Worm (Caenorhabditis elegans): Measurements from ENCODE around the gene psf-1.

The psf-1 gene

DNA sequence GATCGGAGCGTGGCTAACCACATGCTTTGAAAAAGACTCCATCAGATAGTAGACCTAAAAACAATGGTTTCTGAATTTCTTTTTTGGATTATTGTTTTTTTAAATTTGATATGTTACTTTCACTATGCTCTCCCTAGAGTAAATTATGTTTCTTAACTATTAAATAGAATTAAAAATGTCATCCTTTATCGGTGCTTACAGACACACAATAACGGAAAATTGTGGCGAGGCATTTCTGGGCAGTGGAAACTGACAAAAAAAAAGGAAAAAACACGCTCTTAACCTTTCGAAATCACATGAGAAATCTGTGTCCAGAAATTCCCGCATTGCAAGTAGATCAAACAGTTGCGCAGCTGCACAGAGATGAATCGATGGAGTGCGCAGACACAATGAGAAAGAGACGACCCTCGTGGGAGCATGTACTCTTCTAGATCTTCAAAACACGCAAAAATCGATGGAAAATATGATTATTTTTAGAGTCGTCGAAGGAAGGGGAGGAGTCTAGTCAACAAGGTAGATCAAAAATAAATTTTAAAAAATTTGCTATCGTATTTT lies 11.7 kb downstream of the psf-1 start, which contains the start of gene ZK892.6:
ZK892.6 (minus strand) TSS at position 51 of the 555 bp plus-strand sequence.
- TF ChIP-seq nhr-25 (tag; optimal IDR thresholded peaks at IDR 0.05; ENCODE audit: borderline replicate concordance, insufficient read depth) (no peak), F37D6.2 (tag; optimal IDR thresholded peaks at IDR 0.05) (no peak), nhr-102 (tag; optimal IDR thresholded peaks at IDR 0.05) (no peak), spr-1 (tag; optimal IDR thresholded peaks at IDR 0.05) (no peak), Y5F2A.4 (GFP tag; optimal IDR thresholded peaks at IDR 0.05) (no peak), hmg-1.1 (GFP tag; IDR thresholded peaks at IDR 0.05) (no peak), nhr-111 (GFP tag; optimal IDR thresholded peaks at IDR 0.05) (no peak), daf-12 (tag; optimal IDR thresholded peaks at IDR 0.05) (no peak), dpl-1 (GFP tag; optimal IDR thresholded peaks at IDR 0.05) (no peak), Y75B8A.6 (GFP tag; IDR thresholded peaks at IDR 0.05) (no peak), lsy-2 (tag; optimal IDR thresholded peaks at IDR 0.05) (no peak)

DNA sequence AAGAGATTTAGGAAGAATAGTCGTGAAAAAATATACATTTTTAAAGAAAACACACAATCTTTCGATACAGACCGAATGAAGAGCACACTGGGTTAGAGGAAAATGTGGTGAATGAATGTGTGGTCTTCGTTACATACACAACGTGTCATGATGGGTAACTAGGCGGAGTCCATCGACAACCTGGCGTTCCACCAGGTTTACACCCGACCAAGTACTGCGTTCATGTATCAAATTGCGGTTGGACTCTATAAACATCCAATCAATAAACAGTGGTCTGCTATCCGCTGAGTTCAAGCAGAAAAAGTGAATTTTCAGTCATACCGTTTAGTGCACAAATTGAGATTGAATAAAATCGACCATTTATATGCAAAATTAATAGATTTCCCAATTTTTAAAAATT lies 13.3 kb downstream of the psf-1 start, which contains the start of gene sdz-38:
sdz-38 (minus strand) TSS at position 101 of the 400 bp plus-strand sequence.
- no peak for TF ChIP-seq ceh-20 (GFP tag; IDR thresholded peaks at IDR 0.05)
- TF ChIP-seq ceh-32 (tag; optimal IDR thresholded peaks at IDR 0.05; ENCODE audit: poor library complexity), result no peak

DNA sequence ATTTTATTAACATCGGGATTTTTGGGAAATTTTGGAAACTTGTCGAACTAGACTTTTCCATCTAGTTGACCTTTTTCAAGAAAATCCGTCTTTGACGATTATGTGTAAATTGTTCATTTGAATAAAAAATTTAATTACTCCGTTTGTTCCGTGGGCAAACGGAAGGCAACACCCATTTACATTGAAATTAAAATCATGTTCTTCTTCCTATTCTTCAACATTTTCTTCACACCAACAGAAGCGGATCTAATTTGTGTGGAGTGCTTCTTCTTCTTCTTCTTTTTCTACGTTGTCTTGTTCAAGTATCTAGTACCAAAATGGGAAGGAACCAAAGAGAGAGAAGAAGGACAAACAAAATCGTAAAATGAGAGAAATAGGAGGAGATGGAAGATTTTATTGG lies 14.0 kb downstream of the psf-1 start:
- TF ChIP-seq dve-1 (tag; optimal IDR thresholded peaks at IDR 0.05; ENCODE audit: insufficient read depth) (no peak), lin-29 (GFP tag; IDR thresholded peaks at IDR 0.05) (no peak), zfp-2 (tag; optimal IDR thresholded peaks at IDR 0.05) (no peak), nhr-11 (tag; optimal IDR thresholded peaks at IDR 0.05) (no peak), egl-27 (tag; optimal IDR thresholded peaks at IDR 0.05) (no peak), dmd-6 (GFP tag; IDR thresholded peaks at IDR 0.05) (no peak), mxl-2 (GFP tag; conservative IDR thresholded peaks at IDR 0.05) (no peak), madf-9 (GFP tag; conservative IDR thresholded peaks at IDR 0.05) (no peak), mdl-1 (tag; optimal IDR thresholded peaks at IDR 0.05) (no peak), ZK546.5 (tag; optimal IDR thresholded peaks at IDR 0.05) (no peak), spr-3 (GFP tag; optimal IDR thresholded peaks at IDR 0.05) (no peak), ZK337.2 (GFP tag; IDR thresholded peaks at IDR 0.05) (no peak), hlh-30 (tag; optimal IDR thresholded peaks at IDR 0.05; ENCODE audit: insufficient read depth) (no peak)

DNA sequence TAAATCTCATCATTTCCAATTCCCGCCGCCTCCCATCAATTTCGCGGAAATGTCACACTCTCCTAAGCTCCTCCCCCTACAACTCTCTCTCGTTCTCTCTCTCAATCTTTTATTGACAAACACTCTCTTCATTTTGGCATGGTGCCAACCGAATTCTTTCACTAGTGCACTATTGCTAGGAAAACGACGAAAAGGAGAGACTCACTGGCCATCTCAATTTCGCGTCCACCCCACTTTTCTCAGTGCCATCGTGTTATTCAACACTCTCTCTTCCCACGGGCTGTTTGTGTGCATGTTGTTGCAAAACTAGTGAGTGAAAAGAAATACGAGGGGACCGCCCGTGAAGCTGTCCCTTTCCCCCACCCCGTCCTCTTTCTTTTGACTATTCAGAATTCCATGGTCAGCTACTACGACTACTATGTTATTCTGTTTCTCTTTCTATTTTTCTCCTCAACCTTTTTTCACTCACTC lies 16.4 kb downstream of the psf-1 start:
- peak; percentile 42 for TF ChIP-seq hlh-11 (tag; optimal IDR thresholded peaks at IDR 0.05)
- peak; percentile 22 for TF ChIP-seq lin-39 (tag; optimal IDR thresholded peaks at IDR 0.05)
- TF ChIP-seq ceh-28 (tag; optimal IDR thresholded peaks at IDR 0.05), result no peak
- TF ChIP-seq ztf-7 (tag; optimal IDR thresholded peaks at IDR 0.05), result no peak
- TF ChIP-seq daf-16 (GFP tag; optimal IDR thresholded peaks at IDR 0.05), result peak in 1 of 2 experiments; percentile 88
- no peak for TF ChIP-seq daf-16 (tag; optimal IDR thresholded peaks at IDR 0.05)
- TF ChIP-seq ceh-20 (GFP tag; IDR thresholded peaks at IDR 0.05), result 0 out of 2 replicates have a peak, but pooled peaks have one; percentile 50
- TF ChIP-seq gei-8 (GFP tag; optimal IDR thresholded peaks at IDR 0.05), result no peak
- peak; percentile 54 for TF ChIP-seq rbr-2 (tag; optimal IDR thresholded peaks at IDR 0.05)
- peak in 1 of 2 experiments; percentile 9 for TF ChIP-seq lsy-2 (tag; optimal IDR thresholded peaks at IDR 0.05)
- peak; percentile 9 for TF ChIP-seq fkh-10 (GFP tag; optimal IDR thresholded peaks at IDR 0.05)
- peak in 1 of 2 experiments; percentile 18 for TF ChIP-seq mdl-1 (tag; optimal IDR thresholded peaks at IDR 0.05)
- TF ChIP-seq F44E2.7 (GFP tag; IDR thresholded peaks at IDR 0.05), result no peak
- TF ChIP-seq unc-62 (GFP tag; optimal IDR thresholded peaks at IDR 0.05 in 1 of 2), result peak in 1 of 2 experiments; percentile 98
- no peak for TF ChIP-seq unc-62 (tag; optimal IDR thresholded peaks at IDR 0.05)
- peak; percentile 18 for TF ChIP-seq mxl-3 (GFP tag; optimal IDR thresholded peaks at IDR 0.05)
- peak; percentile 9 for TF ChIP-seq dpl-1 (GFP tag; optimal IDR thresholded peaks at IDR 0.05)
- peak; percentile 51; the same call in 1 of the 2 replicates for TF ChIP-seq hmg-1.1 (GFP tag; IDR thresholded peaks at IDR 0.05)
- TF ChIP-seq F26F4.8 (GFP tag; conservative IDR thresholded peaks at IDR 0.05), result no peak
- TF ChIP-seq nhr-28 (tag; optimal IDR thresholded peaks at IDR 0.05), result peak; percentile 14
- peak; percentile 89 for TF ChIP-seq nhr-11 (tag; optimal IDR thresholded peaks at IDR 0.05)
- no peak for TF ChIP-seq egl-27 (tag; optimal IDR thresholded peaks at IDR 0.05)
- peak; percentile 1 for TF ChIP-seq hlh-30 (tag; optimal IDR thresholded peaks at IDR 0.05; ENCODE audit: insufficient read depth)

Data from whole organism, L4 larva.